Fruit fly (Drosophila melanogaster): ENCODE data around the gene Sgt.

The Sgt gene

DNA sequence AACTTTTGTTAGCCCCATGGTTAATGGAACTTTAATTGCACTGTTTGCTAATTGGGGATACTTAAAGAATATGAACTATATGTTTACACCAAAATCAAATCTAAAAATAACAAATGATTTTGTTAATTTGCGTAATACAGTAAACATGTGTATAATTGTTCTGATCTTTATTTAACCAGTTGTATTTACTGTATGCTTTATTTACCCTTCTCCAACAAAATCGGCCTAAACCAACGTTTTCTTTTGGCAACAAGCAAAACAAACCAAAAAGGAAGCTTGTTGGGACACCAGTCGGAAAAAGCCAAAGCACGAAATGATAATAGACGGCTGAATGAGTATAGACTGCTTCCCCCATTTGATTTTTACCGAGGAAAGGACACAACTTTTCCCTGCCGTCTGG, 773 bp upstream of the Sgt start:
- TF ChIP-seq usp (GFP tag; optimal IDR thresholded peaks at IDR 0.05) (no peak), EcR (GFP tag; optimal IDR thresholded peaks at IDR 0.05) (no peak), pan (optimal IDR thresholded peaks at IDR 0.05) (no peak), CG8478 (optimal IDR thresholded peaks at IDR 0.05) (no peak), Dll (optimal IDR thresholded peaks at IDR 0.05) (no peak)

DNA sequence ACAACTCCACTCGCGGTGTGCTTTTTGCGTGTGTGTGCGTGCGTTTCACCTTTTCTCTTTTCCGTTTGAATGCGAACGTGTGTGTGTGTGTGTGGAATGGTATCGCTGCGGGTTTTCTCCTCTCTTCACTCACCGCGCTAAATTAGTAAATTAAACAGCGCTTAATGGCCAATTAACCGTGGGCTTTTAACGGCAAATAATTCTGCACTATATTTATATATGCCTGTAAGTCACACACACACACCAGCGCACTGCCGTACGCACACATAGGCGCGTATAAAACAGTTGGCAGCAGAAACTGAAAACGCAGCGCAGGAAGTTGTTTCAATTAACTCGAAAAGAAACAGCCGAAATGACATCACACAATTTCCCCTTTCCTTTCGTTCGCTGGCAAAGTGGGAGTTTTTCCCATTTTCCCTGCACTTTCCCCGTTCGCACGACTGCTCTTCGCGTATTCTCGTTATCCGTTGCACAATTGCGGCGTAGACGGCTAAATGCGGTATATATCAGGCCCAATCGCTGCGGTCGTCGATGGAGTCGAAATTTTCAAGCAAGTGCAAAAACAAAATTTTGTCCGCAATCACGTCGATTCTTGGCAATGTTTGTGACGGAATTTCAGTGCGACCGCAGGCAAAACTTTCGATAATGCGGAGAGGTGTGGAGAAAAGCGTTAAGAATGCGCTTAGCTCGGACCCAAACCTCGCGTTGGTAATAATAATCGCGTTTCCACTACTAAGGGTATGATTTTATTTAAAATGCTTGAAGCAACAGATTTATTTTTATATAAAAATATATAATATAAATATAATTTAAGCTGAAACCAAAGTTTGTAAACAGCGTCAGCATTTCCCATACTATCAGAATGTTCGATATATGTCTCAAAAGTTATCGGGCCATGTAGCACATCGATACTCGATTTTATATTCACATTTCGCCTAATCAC, 1.4 kb downstream of the Sgt start, which contains the start of gene BicD:
BicD (minus strand) TSS at position 634 of the 943 bp plus-strand sequence.
- TF ChIP-seq pan (optimal IDR thresholded peaks at IDR 0.05), result no peak
- TF ChIP-seq psq (optimal IDR thresholded peaks at IDR 0.05), result no peak
- no peak for TF ChIP-seq CG8478 (optimal IDR thresholded peaks at IDR 0.05)
- TF ChIP-seq usp (GFP tag; optimal IDR thresholded peaks at IDR 0.05), result no peak
- TF ChIP-seq Dll (optimal IDR thresholded peaks at IDR 0.05), result no peak
- no peak for TF ChIP-seq EcR (GFP tag; optimal IDR thresholded peaks at IDR 0.05)

DNA sequence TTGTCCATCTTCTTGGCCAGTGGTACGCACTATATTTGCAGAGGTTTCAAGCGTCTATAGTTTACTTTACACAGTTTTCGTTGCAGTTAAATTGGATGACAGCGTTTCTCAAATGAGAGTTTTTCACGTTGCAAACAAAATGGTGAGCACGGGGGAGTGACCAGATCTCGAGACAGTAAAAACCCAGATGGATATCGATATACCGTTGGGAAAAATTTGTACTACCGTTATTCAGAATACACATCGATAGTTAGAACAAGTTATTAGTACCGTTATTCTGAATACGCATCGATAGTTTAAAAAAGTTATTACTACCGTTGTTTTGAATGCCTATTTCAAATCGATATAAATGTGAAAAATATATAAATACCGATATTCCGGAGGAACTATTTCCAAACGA, 6.3 kb downstream of the Sgt start, which contains the start of gene cass:
cass (minus strand) TSS at position 179 of the 400 bp plus-strand sequence.
- TF ChIP-seq CG8478 (optimal IDR thresholded peaks at IDR 0.05) (no peak), psq (optimal IDR thresholded peaks at IDR 0.05) (no peak), pan (optimal IDR thresholded peaks at IDR 0.05) (no peak), usp (GFP tag; optimal IDR thresholded peaks at IDR 0.05) (no peak)

- TF ChIP-seq usp (GFP tag; optimal IDR thresholded peaks at IDR 0.05), result no peak
- TF ChIP-seq CG8478 (optimal IDR thresholded peaks at IDR 0.05), result no peak
- TF ChIP-seq psq (optimal IDR thresholded peaks at IDR 0.05), result no peak
- no peak for TF ChIP-seq pan (optimal IDR thresholded peaks at IDR 0.05)
Observed at dm6 chr2L:17480943-17481580, 9.7 kb downstream of the Sgt start, which contains the start of the genes fws and Lamtor3. Gene fws, minus strand, starts transcription at chr2L:17481029. Gene Lamtor3, plus strand, starts transcription at chr2L:17481231.

DNA sequence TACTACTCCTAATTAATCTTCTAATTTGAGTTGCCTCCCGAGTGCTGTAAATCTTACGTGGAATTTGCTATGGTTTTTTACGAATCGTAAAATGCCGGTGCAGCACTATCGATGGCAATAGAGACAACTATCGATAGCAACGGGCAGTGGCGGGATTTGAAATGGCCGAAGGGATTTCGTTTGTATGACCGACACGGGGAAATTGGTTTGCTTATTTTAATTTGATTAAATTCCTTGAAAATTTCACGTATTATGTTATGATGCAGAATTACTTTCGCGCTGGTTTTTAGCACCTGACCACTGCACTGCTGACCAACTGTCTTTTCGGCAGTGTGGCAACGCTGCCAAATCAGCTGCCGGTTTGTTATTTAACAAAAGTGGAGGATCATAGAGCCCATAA, 12.8 kb downstream of the Sgt start, which contains the start of the genes GCS2beta and CG5131:
GCS2beta (minus strand) TSS at position 134 of the 400 bp plus-strand sequence.
CG5131 (plus strand) TSS at position 328 of the 400 bp plus-strand sequence.
- no peak for TF ChIP-seq CG8478 (optimal IDR thresholded peaks at IDR 0.05)
- TF ChIP-seq Dll (optimal IDR thresholded peaks at IDR 0.05), result no peak
- TF ChIP-seq usp (GFP tag; optimal IDR thresholded peaks at IDR 0.05), result no peak
- no peak for TF ChIP-seq EcR (GFP tag; optimal IDR thresholded peaks at IDR 0.05)
- no peak for TF ChIP-seq pan (optimal IDR thresholded peaks at IDR 0.05)
- TF ChIP-seq psq (optimal IDR thresholded peaks at IDR 0.05), result no peak

DNA sequence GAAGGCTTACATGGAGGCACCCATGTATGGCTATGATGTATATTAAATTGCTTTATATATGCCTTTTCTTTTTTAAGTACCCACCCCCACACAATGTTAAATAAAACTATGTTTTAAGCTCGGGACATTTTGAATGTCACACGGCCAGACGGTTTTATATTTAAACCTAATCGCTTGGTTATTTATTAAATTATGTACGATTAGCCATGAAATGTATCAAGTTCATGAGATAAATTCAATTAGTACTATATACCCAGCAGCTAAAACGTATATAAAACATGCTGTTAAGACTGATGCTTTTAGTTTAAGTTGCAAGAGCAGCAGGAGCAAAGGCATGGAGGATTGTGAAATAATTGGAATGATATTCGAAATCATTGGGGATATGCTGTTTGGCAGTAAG, 14.1 kb downstream of the Sgt start, which contains the start of the genes CG43221 and CG43645:
CG43221 (plus strand) TSS at position 301 of the 400 bp plus-strand sequence.
CG43645 (plus strand) TSS at position 301 of the 400 bp plus-strand sequence.
- TF ChIP-seq EcR (GFP tag; optimal IDR thresholded peaks at IDR 0.05), result no peak
- TF ChIP-seq psq (optimal IDR thresholded peaks at IDR 0.05), result no peak
- TF ChIP-seq usp (GFP tag; optimal IDR thresholded peaks at IDR 0.05), result no peak
- TF ChIP-seq CG8478 (optimal IDR thresholded peaks at IDR 0.05), result no peak
- TF ChIP-seq Dll (optimal IDR thresholded peaks at IDR 0.05), result no peak
- no peak for TF ChIP-seq pan (optimal IDR thresholded peaks at IDR 0.05)

dm6 chr2L:17486264-17486663, 14.9 kb downstream of the Sgt start, which contains the start of gene CG43220:
Gene CG43220, plus strand, starts transcription at chr2L:17486564.
- TF ChIP-seq usp (GFP tag; optimal IDR thresholded peaks at IDR 0.05), result no peak
- TF ChIP-seq CG8478 (optimal IDR thresholded peaks at IDR 0.05), result no peak
- TF ChIP-seq EcR (GFP tag; optimal IDR thresholded peaks at IDR 0.05), result no peak
- no peak for TF ChIP-seq Dll (optimal IDR thresholded peaks at IDR 0.05)
- TF ChIP-seq pan (optimal IDR thresholded peaks at IDR 0.05), result no peak
- TF ChIP-seq psq (optimal IDR thresholded peaks at IDR 0.05), result no peak

- no peak for TF ChIP-seq EcR (GFP tag; optimal IDR thresholded peaks at IDR 0.05)
Observed at dm6 chr2L:17492680-17493079, 21.3 kb downstream of the Sgt start.

DNA sequence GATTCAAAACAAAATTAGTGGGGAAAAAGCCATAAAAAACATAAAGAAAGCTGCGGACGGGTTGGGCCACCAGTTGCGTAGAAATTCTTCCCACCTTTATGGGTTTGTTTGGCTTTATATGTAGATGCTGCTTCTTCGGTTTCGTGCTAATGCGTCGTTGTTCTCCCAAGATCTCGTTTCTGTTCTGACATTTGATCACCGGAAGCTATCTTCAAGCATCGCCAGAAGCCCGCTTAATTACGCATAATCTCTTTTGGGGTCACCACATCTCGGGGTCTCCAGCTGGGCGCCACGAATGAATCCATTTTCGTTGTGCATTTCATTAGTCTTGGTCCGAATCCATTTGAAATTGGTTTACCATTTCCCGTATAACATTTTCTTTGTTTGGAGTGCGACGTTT, 24.4 kb downstream of the Sgt start:
- no peak for TF ChIP-seq EcR (GFP tag; optimal IDR thresholded peaks at IDR 0.05)
- no peak for TF ChIP-seq usp (GFP tag; optimal IDR thresholded peaks at IDR 0.05)
- TF ChIP-seq psq (optimal IDR thresholded peaks at IDR 0.05), result no peak
- no peak for TF ChIP-seq pan (optimal IDR thresholded peaks at IDR 0.05)
- TF ChIP-seq CG8478 (optimal IDR thresholded peaks at IDR 0.05), result no peak
- TF ChIP-seq Dll (optimal IDR thresholded peaks at IDR 0.05), result no peak

dm6 chr2L:17497108-17497507, 25.7 kb downstream of the Sgt start, which contains the start of gene qua:
Gene qua, minus strand, starts transcription at chr2L:17497208.
- TF ChIP-seq CG8478 (optimal IDR thresholded peaks at IDR 0.05) (no peak), usp (GFP tag; optimal IDR thresholded peaks at IDR 0.05) (no peak), EcR (GFP tag; optimal IDR thresholded peaks at IDR 0.05) (no peak), psq (optimal IDR thresholded peaks at IDR 0.05) (no peak), pan (optimal IDR thresholded peaks at IDR 0.05) (peak; percentile 47)

dm6 chr2L:17498721-17499120, 27.3 kb downstream of the Sgt start, which contains the start of gene CG15142:
Gene CG15142, minus strand, starts transcription at chr2L:17498821.
- TF ChIP-seq psq (optimal IDR thresholded peaks at IDR 0.05) (no peak), pan (optimal IDR thresholded peaks at IDR 0.05) (no peak), usp (GFP tag; optimal IDR thresholded peaks at IDR 0.05) (no peak), Dll (optimal IDR thresholded peaks at IDR 0.05) (no peak), CG8478 (optimal IDR thresholded peaks at IDR 0.05) (no peak), EcR (GFP tag; optimal IDR thresholded peaks at IDR 0.05) (no peak)

All from whole organism.